Worm (Caenorhabditis elegans): ENCODE results near the gene C14B1.3.

ce11 chrIII:3698366-3698765, 5.0 kb upstream of the C14B1.3 start:
- TF ChIP-seq dve-1 (tag; optimal IDR thresholded peaks at IDR 0.05) (no peak), ceh-24 (tag; optimal IDR thresholded peaks at IDR 0.05) (no peak), fkh-6 (tag; optimal IDR thresholded peaks at IDR 0.05) (no peak)
